Worm (Caenorhabditis elegans) whole organism, mixed stage, embryonic: ENCODE results near the gene M153.3.

Experiments used
- M03D4.4 ChIP-seq: sonication (generic microtip); optimal IDR thresholded peaks from 2 replicates; lab custom pipeline; 2017; ENCODE audit warnings: mild to moderate bottlenecking, missing genetic modification characterization, missing compliant biosample characterization
- bed-3 ChIP-seq: fragments of 200-800 bp; sonication (Bioruptor generic); optimal IDR thresholded peaks from 3 replicates; lab custom pipeline; 2018; ENCODE audit warnings: mild to moderate bottlenecking, missing genetic modification characterization, moderate library complexity, missing compliant biosample characterization
- blmp-1 ChIP-seq: fragments of 150-350 bp; optimal IDR thresholded peaks from 2 replicates; lab custom pipeline; 2014; ENCODE audit warnings: missing biosample characterization, missing genetic modification characterization
- ceh-39 ChIP-seq: fragments of 150-350 bp; optimal IDR thresholded peaks from 2 replicates; lab custom pipeline; 2014; ENCODE audit warnings: missing biosample characterization, missing genetic modification characterization
- ceh-43 ChIP-seq: fragments of 200-800 bp; sonication (Bioruptor generic); optimal IDR thresholded peaks from 2 replicates; lab custom pipeline; 2018; ENCODE audit warnings: mild to moderate bottlenecking, missing genetic modification characterization, moderate library complexity, missing compliant biosample characterization
- ces-1 ChIP-seq: fragments of 150-350 bp; optimal IDR thresholded peaks from 2 replicates; lab custom pipeline; 2014; ENCODE audit warnings: missing biosample characterization, missing genetic modification reagents, missing genetic modification characterization
- cnd-1 ChIP-seq: fragments of 200-800 bp; sonication (Bioruptor generic); optimal IDR thresholded peaks from 2 replicates; lab custom pipeline; 2018; ENCODE audit warnings: mild to moderate bottlenecking, missing genetic modification characterization, missing compliant biosample characterization
- drap-1 ChIP-seq: fragments of 200-800 bp; sonication (Bioruptor generic); optimal IDR thresholded peaks from 3 replicates; lab custom pipeline; 2018; ENCODE audit warnings: mild to moderate bottlenecking, missing genetic modification characterization, missing compliant biosample characterization
- elt-1 ChIP-seq: sonication (generic microtip); optimal IDR thresholded peaks from 2 replicates; lab custom pipeline; 2017; ENCODE audit warnings: missing genetic modification characterization, mild to moderate bottlenecking, missing compliant biosample characterization, antibody characterized with exemption, moderate library complexity, borderline replicate concordance; ENCODE audit not compliant: insufficient read depth
- elt-3 ChIP-seq: fragments of 150-350 bp; optimal IDR thresholded peaks from 2 replicates; lab custom pipeline; 2014; ENCODE audit warnings: missing biosample characterization, missing genetic modification characterization
- flh-1 ChIP-seq: fragments of 200-800 bp; sonication (Bioruptor generic); optimal IDR thresholded peaks from 2 replicates; lab custom pipeline; 2018; ENCODE audit warnings: mild to moderate bottlenecking, missing genetic modification characterization, moderate library complexity, missing compliant biosample characterization
- ham-2 ChIP-seq: fragments of 200-800 bp; sonication (Bioruptor generic); optimal IDR thresholded peaks from 2 replicates; lab custom pipeline; 2018; ENCODE audit warnings: mild to moderate bottlenecking, missing genetic modification characterization, missing compliant biosample characterization
- hlh-1 ChIP-seq: fragments of 150-350 bp; optimal IDR thresholded peaks from 2 replicates; lab custom pipeline; 2014; ENCODE audit warnings: missing biosample characterization, missing genetic modification reagents, missing genetic modification characterization
- lin-13 ChIP-seq: fragments of 150-350 bp; optimal IDR thresholded peaks from 2 replicates; lab custom pipeline; 2014; ENCODE audit warnings: missing biosample characterization, missing genetic modification characterization
- lin-32 ChIP-seq: fragments of 200-800 bp; sonication (Bioruptor generic); optimal IDR thresholded peaks from 2 replicates; lab custom pipeline; 2018; ENCODE audit warnings: mild to moderate bottlenecking, missing genetic modification characterization, missing compliant biosample characterization
- mab-5 ChIP-seq: fragments of 150-350 bp; optimal IDR thresholded peaks from 2 replicates; lab custom pipeline; 2014; ENCODE audit warnings: missing biosample characterization, missing genetic modification characterization
- mep-1 ChIP-seq: fragments of 150-350 bp; optimal IDR thresholded peaks from 2 replicates; lab custom pipeline; 2017; ENCODE audit warnings: missing biosample characterization, missing genetic modification reagents, missing genetic modification characterization, inconsistent platforms
- mls-2 ChIP-seq: sonication (generic microtip); optimal IDR thresholded peaks from 2 replicates; lab custom pipeline; 2016; ENCODE audit warnings: mild to moderate bottlenecking, missing genetic modification characterization, moderate library complexity, missing compliant biosample characterization
- nhr-12 ChIP-seq: fragments of 150-350 bp; optimal IDR thresholded peaks from 2 replicates; lab custom pipeline; 2014; ENCODE audit warnings: missing biosample characterization, missing genetic modification characterization
- nhr-2 ChIP-seq: fragments of 150-350 bp; optimal IDR thresholded peaks from 2 replicates; lab custom pipeline; 2014; ENCODE audit warnings: missing biosample characterization, missing genetic modification characterization
- nhr-237 ChIP-seq: fragments of 150-350 bp; optimal IDR thresholded peaks from 2 replicates; lab custom pipeline; 2014; ENCODE audit warnings: missing biosample characterization, missing genetic modification characterization
- nhr-28 ChIP-seq: fragments of 150-350 bp; optimal IDR thresholded peaks from 2 replicates; lab custom pipeline; 2014; ENCODE audit warnings: missing biosample characterization, missing genetic modification characterization
- nhr-76 ChIP-seq: sonication (generic microtip); optimal IDR thresholded peaks from 2 replicates; lab custom pipeline; 2017; ENCODE audit warnings: missing biosample characterization, missing genetic modification characterization
- pha-4 ChIP-seq: fragments of 150-350 bp; optimal IDR thresholded peaks from 2 replicates; lab custom pipeline; 2018; ENCODE audit warnings: missing biosample characterization, missing genetic modification reagents, missing genetic modification characterization
- sem-2 ChIP-seq: fragments of 200-800 bp; sonication (Bioruptor generic); optimal IDR thresholded peaks from 2 replicates; lab custom pipeline; 2018; ENCODE audit warnings: mild to moderate bottlenecking, missing genetic modification characterization, missing compliant biosample characterization
- sptf-1 ChIP-seq: sonication (generic microtip); optimal IDR thresholded peaks from 2 replicates; lab custom pipeline; 2017; ENCODE audit warnings: mild to moderate bottlenecking, missing genetic modification characterization, moderate library complexity, missing compliant biosample characterization
- tbx-8 ChIP-seq: fragments of 200-800 bp; sonication (Bioruptor generic); optimal IDR thresholded peaks from 2 replicates; lab custom pipeline; 2018; ENCODE audit warnings: mild to moderate bottlenecking, missing genetic modification characterization, moderate library complexity, missing compliant biosample characterization
- unc-120 ChIP-seq: sonication (generic microtip); optimal IDR thresholded peaks from 2 replicates; lab custom pipeline; 2017; ENCODE audit warnings: missing genetic modification characterization, missing compliant biosample characterization; ENCODE audit not compliant: poor library complexity, severe bottlenecking
- unc-39 ChIP-seq: fragments of 150-350 bp; optimal IDR thresholded peaks from 2 replicates; lab custom pipeline; 2014; ENCODE audit warnings: missing biosample characterization, missing genetic modification characterization
- zip-8 ChIP-seq: fragments of 150-350 bp; optimal IDR thresholded peaks from 2 replicates; lab custom pipeline; 2014; ENCODE audit warnings: missing biosample characterization, missing genetic modification characterization
- ztf-11 ChIP-seq: fragments of 150-350 bp; optimal IDR thresholded peaks from 2 replicates; lab custom pipeline; 2014; ENCODE audit warnings: missing biosample characterization, missing genetic modification characterization

The M153.3 gene

ce11 chrX:12141051-12141450 lies 1.6 kb upstream of the M153.3 start, which contains the start of gene lyst-1:
lyst-1 (minus strand) TSS chrX:12141151.
- TF ChIP-seq zip-8 (tag; lab: Kevin White, UChicago) (peak; percentile 10), nhr-76 (tag; lab: Kevin White, UChicago) (no peak), M03D4.4 (tag; lab: Kevin White, UChicago) (no peak), ham-2 (GFP tag; lab: Kevin White, UChicago) (no peak)
- TF ChIP-seq, all 35 proteins: peak for 1

ce11 chrX:12143693-12144092 lies 1.0 kb downstream of the M153.3 start, which contains the start of gene M153.5:
M153.5 (plus strand) TSS chrX:12143993.
- TF ChIP-seq zip-8 (tag; lab: Kevin White, UChicago) (no peak), blmp-1 (tag; lab: Kevin White, UChicago) (no peak), nhr-28 (tag; lab: Kevin White, UChicago) (no peak), unc-120 (tag; lab: Kevin White, UChicago) (no peak), nhr-76 (tag; lab: Kevin White, UChicago) (no peak), ham-2 (GFP tag; lab: Kevin White, UChicago) (no peak), sem-2 (no peak), elt-3 (tag; lab: Kevin White, UChicago) (no peak), nhr-237 (tag; lab: Kevin White, UChicago) (no peak), lin-32 (GFP tag; lab: Kevin White, UChicago) (no peak), nhr-2 (tag; lab: Kevin White, UChicago) (no peak), mab-5 (tag; lab: Kevin White, UChicago) (no peak), mls-2 (tag; lab: Kevin White, UChicago) (no peak), lin-13 (tag; lab: Kevin White, UChicago) (no peak), ces-1 (GFP tag; lab: Kevin White, UChicago) (no peak), ceh-39 (tag; lab: Kevin White, UChicago) (no peak), unc-39 (no peak), bed-3 (no peak)

ce11 chrX:12145919-12146318 lies 3.2 kb downstream of the M153.3 start:
- no peak for TF ChIP-seq tbx-8 (GFP tag; lab: Kevin White, UChicago)
- TF ChIP-seq ceh-43 (GFP tag; lab: Kevin White, UChicago) = no peak
- no peak for TF ChIP-seq M03D4.4 (tag; lab: Kevin White, UChicago)
- TF ChIP-seq lin-13 (tag; lab: Kevin White, UChicago) = no peak
- TF ChIP-seq ztf-11 (tag; lab: Kevin White, UChicago) = no peak

- TF ChIP-seq lin-32 (GFP tag; lab: Kevin White, UChicago) = no peak
- no peak for TF ChIP-seq M03D4.4 (tag; lab: Kevin White, UChicago)
- no peak for TF ChIP-seq mep-1 (tag; lab: Kevin White, UChicago)
- TF ChIP-seq mab-5 (tag; lab: Kevin White, UChicago) = no peak
- no peak for TF ChIP-seq cnd-1 (tag; lab: Kevin White, UChicago)
- no peak for TF ChIP-seq flh-1 (GFP tag; lab: Kevin White, UChicago)
- TF ChIP-seq bed-3 = no peak
- TF ChIP-seq nhr-12 = no peak
- TF ChIP-seq ham-2 (GFP tag; lab: Kevin White, UChicago) = no peak
- no peak for TF ChIP-seq pha-4 (tag; lab: Kevin White, UChicago)
- TF ChIP-seq ceh-43 (GFP tag; lab: Kevin White, UChicago) = no peak
- no peak for TF ChIP-seq sptf-1 (tag; lab: Kevin White, UChicago)
- TF ChIP-seq unc-39 = no peak
- TF ChIP-seq lin-13 (tag; lab: Kevin White, UChicago) = no peak
- TF ChIP-seq ztf-11 (tag; lab: Kevin White, UChicago) = no peak
- TF ChIP-seq elt-1 (tag; lab: Kevin White, UChicago) = no peak
- no peak for TF ChIP-seq drap-1 (GFP tag; lab: Kevin White, UChicago)
- no peak for TF ChIP-seq unc-120 (tag; lab: Kevin White, UChicago)
- TF ChIP-seq hlh-1 (tag; lab: Kevin White, UChicago) = no peak
Measured at ce11 chrX:12146453-12147085, 3.9 kb downstream of the M153.3 start, which contains the start of gene pycr-1. pycr-1 (plus strand) TSS chrX:12146832.
